Worm (Caenorhabditis elegans): ENCODE results near the gene nth-1.

DNA sequence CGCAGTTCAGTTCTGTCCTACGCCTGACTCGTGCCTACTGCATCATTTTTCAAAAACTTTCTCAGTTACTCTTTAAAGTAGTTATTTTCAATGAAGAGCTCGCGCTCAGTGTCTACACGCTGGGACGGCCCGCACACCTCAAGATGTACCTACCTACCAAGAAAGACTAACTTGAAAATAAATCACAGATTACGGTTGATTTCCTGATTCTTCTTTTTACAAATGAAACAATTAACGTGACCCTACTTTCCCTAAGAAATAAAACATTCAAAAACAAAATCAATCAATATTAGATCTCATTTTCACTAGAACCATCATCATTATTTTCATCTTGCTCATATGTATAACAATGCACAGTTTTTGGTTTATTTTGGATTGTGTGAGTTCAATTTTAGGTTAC, 27.3 kb upstream of the nth-1 start, which contains the start of gene H38K22.7:
- TF ChIP-seq dpl-1 (GFP tag; optimal IDR thresholded peaks at IDR 0.05) (no peak), lsy-2 (tag; optimal IDR thresholded peaks at IDR 0.05) (no peak), F49E8.2 (tag; optimal IDR thresholded peaks at IDR 0.05; ENCODE audit: borderline replicate concordance) (no peak), F10B5.3 (tag; optimal IDR thresholded peaks at IDR 0.05) (no peak), tra-1 (GFP tag; IDR thresholded peaks at IDR 0.05) (no peak)

All from whole organism, L4 larva.